Fruit fly (Drosophila melanogaster) whole organism, embryonic: Measurements from ENCODE around the gene Vago.
A peak's percentile ranks its signal among the peaks of the same experiment; 100 is the strongest.

Experiments used
- CG10431 ChIP-seq: fragments of 200-800 bp; sonication (Bioruptor generic); optimal IDR thresholded peaks from 3 replicates; lab custom pipeline; 2018; ENCODE audit warnings: missing biosample characterization, mild to moderate bottlenecking, missing genetic modification characterization
- CG12236 ChIP-seq: fragments of 200-800 bp; sonication (Bioruptor generic); optimal IDR thresholded peaks from 2 replicates; lab custom pipeline; 2016; ENCODE audit warnings: missing biosample characterization, missing genetic modification characterization
- CG12942 ChIP-seq: fragments of 200-800 bp; sonication (Bioruptor generic); optimal IDR thresholded peaks from 3 replicates; lab custom pipeline; 2016; ENCODE audit warnings: missing biosample characterization, missing genetic modification characterization
- CG13123 ChIP-seq: fragments of 200-800 bp; sonication (Bioruptor generic); optimal IDR thresholded peaks from 2 replicates; lab custom pipeline; 2016; ENCODE audit warnings: missing biosample characterization, missing genetic modification characterization
- CG13424 ChIP-seq: fragments of 200-800 bp; sonication (Bioruptor generic); optimal IDR thresholded peaks from 2 replicates; lab custom pipeline; 2019; ENCODE audit warnings: missing biosample characterization, mild to moderate bottlenecking, missing genetic modification characterization, moderate library complexity
- CG13624 ChIP-seq: fragments of 200-800 bp; sonication (Bioruptor generic); optimal IDR thresholded peaks from 2 replicates; lab custom pipeline; 2016; ENCODE audit warnings: missing biosample characterization, missing genetic modification characterization
- CG13894 ChIP-seq: fragments of 200-800 bp; sonication (Bioruptor generic); optimal IDR thresholded peaks from 3 replicates; lab custom pipeline; 2018; ENCODE audit warnings: missing biosample characterization, mild to moderate bottlenecking, missing genetic modification characterization, moderate library complexity
- CG14860 ChIP-seq: fragments of 200-800 bp; sonication (Bioruptor generic); IDR thresholded peaks from 3 replicates; pipeline ENCODE4 v1.3.6; 2022; ENCODE audit warnings: missing biosample characterization, missing genetic modification characterization; ENCODE audit not compliant: partially characterized antibody
- CG1529 ChIP-seq: fragments of 200-800 bp; sonication (Bioruptor generic); optimal IDR thresholded peaks from 3 replicates; lab custom pipeline; 2018; ENCODE audit warnings: missing biosample characterization, missing genetic modification characterization
- CG17829 ChIP-seq: fragments of 200-800 bp; optimal IDR thresholded peaks from 2 replicates; lab custom pipeline; 2019; ENCODE audit warnings: missing biosample characterization, mild to moderate bottlenecking, missing genetic modification characterization, moderate library complexity
- CG2712 ChIP-seq: fragments of 200-800 bp; optimal IDR thresholded peaks from 3 replicates; lab custom pipeline; 2019; ENCODE audit warnings: missing biosample characterization, mild to moderate bottlenecking, missing genetic modification characterization, moderate library complexity
- CG30431 ChIP-seq: fragments of 200-800 bp; sonication (Bioruptor generic); optimal IDR thresholded peaks from 2 replicates; lab custom pipeline; 2017; ENCODE audit warnings: missing biosample characterization, missing genetic modification characterization
- CG32532 ChIP-seq: fragments of 200-800 bp; sonication (Bioruptor generic); IDR thresholded peaks from 2 replicates; pipeline ENCODE4 v1.3.6; 2022; ENCODE audit warnings: missing biosample characterization, missing genetic modification characterization
- CG3995 ChIP-seq: fragments of 200-800 bp; sonication (Bioruptor generic); optimal IDR thresholded peaks from 3 replicates; lab custom pipeline; 2016; ENCODE audit warnings: missing biosample characterization, missing genetic modification characterization
- CG4424 ChIP-seq: fragments of 200-800 bp; sonication (Bioruptor generic); optimal IDR thresholded peaks from 3 replicates; lab custom pipeline; 2016; ENCODE audit warnings: missing biosample characterization, missing genetic modification characterization
- CG4854 ChIP-seq: fragments of 200-800 bp; sonication (Bioruptor generic); optimal IDR thresholded peaks from 2 replicates; lab custom pipeline; 2016; ENCODE audit warnings: missing biosample characterization, missing genetic modification characterization, inconsistent platforms
- CG6854 ChIP-seq: fragments of 200-800 bp; sonication (Bioruptor generic); optimal IDR thresholded peaks from 3 replicates; lab custom pipeline; 2017; ENCODE audit warnings: missing biosample characterization, mild to moderate bottlenecking, missing genetic modification characterization
- CG9876 ChIP-seq: fragments of 200-800 bp; sonication (Bioruptor generic); optimal IDR thresholded peaks from 2 replicates; lab custom pipeline; 2016; ENCODE audit warnings: missing biosample characterization, missing genetic modification characterization
- CoRest ChIP-seq: fragments of 200-800 bp; sonication (Bioruptor generic); optimal IDR thresholded peaks from 3 replicates; lab custom pipeline; 2018; ENCODE audit warnings: missing biosample characterization, mild to moderate bottlenecking, missing genetic modification characterization, moderate library complexity
- Fer3 ChIP-seq: fragments of 200-800 bp; sonication (Bioruptor generic); optimal IDR thresholded peaks from 2 replicates; lab custom pipeline; 2018; ENCODE audit warnings: missing biosample characterization, mild to moderate bottlenecking, missing genetic modification characterization, moderate library complexity
- HLH54F ChIP-seq: fragments of 200-800 bp; sonication (Bioruptor generic); optimal IDR thresholded peaks from 3 replicates; lab custom pipeline; 2016; ENCODE audit warnings: missing biosample characterization, missing genetic modification characterization
- Max ChIP-seq: fragments of 200-800 bp; sonication (Bioruptor generic); optimal IDR thresholded peaks from 2 replicates; lab custom pipeline; 2016; ENCODE audit warnings: missing biosample characterization, mild to moderate bottlenecking, missing genetic modification characterization
- NC2α ChIP-seq: fragments of 200-800 bp; sonication (Bioruptor generic); optimal IDR thresholded peaks from 2 replicates; lab custom pipeline; 2016; ENCODE audit warnings: missing biosample characterization, missing genetic modification characterization
- Ptx1 ChIP-seq: fragments of 200-800 bp; sonication (Bioruptor generic); IDR thresholded peaks from 2 replicates; pipeline ENCODE4 v1.3.6; 2022; ENCODE audit warnings: missing biosample characterization, missing genetic modification characterization
- Six4 ChIP-seq: fragments of 200-800 bp; sonication (Bioruptor generic); optimal IDR thresholded peaks from 2 replicates; lab custom pipeline; 2016; ENCODE audit warnings: missing biosample characterization, missing genetic modification characterization
- Spps ChIP-seq: fragments of 200-800 bp; sonication (Bioruptor generic); optimal IDR thresholded peaks from 2 replicates; lab custom pipeline; 2018; ENCODE audit warnings: missing biosample characterization, mild to moderate bottlenecking, missing genetic modification characterization
- Xbp1 ChIP-seq: fragments of 200-800 bp; sonication (Bioruptor generic); optimal IDR thresholded peaks from 3 replicates; lab custom pipeline; 2016; ENCODE audit warnings: missing biosample characterization, mild to moderate bottlenecking, missing genetic modification characterization
- Xrp1 ChIP-seq: fragments of 200-800 bp; sonication (Bioruptor generic); IDR thresholded peaks from 2 replicates; pipeline ENCODE4 v1.3.6; 2022; ENCODE audit warnings: missing biosample characterization, missing genetic modification characterization
- YL-1 ChIP-seq: fragments of 200-800 bp; sonication (Bioruptor generic); optimal IDR thresholded peaks from 3 replicates; lab custom pipeline; 2017; ENCODE audit warnings: missing biosample characterization, mild to moderate bottlenecking, missing genetic modification characterization
- al ChIP-seq: fragments of 200-800 bp; sonication (Bioruptor generic); IDR thresholded peaks from 2 replicates; pipeline ENCODE4 v1.3.6; 2022; ENCODE audit warnings: missing biosample characterization, missing genetic modification characterization
- az2 ChIP-seq: fragments of 200-800 bp; sonication (Bioruptor generic); optimal IDR thresholded peaks from 3 replicates; lab custom pipeline; 2016; ENCODE audit warnings: missing biosample characterization, missing genetic modification characterization
- bcd ChIP-seq: fragments of 200-800 bp; sonication (Bioruptor generic); optimal IDR thresholded peaks from 2 replicates; lab custom pipeline; 2017; ENCODE audit warnings: missing biosample characterization, mild to moderate bottlenecking, missing genetic modification characterization
- bsh ChIP-seq, 2 experiments: fragments of 200-800 bp; sonication (Bioruptor generic); optimal IDR thresholded peaks; 2 replicates each; lab custom pipeline; 2017 to 2018; ENCODE audit warnings: mild to moderate bottlenecking in 2 of 2, missing biosample characterization in 2 of 2, missing genetic modification characterization in 2 of 2, moderate library complexity in 1 of 2
- ci ChIP-seq: fragments of 200-800 bp; sonication (Bioruptor generic); IDR thresholded peaks from 3 replicates; pipeline ENCODE4 v1.3.6; 2022; ENCODE audit warnings: missing biosample characterization, missing genetic modification characterization
- dan ChIP-seq: fragments of 200-800 bp; sonication (Bioruptor generic); IDR thresholded peaks from 2 replicates; pipeline ENCODE4 v1.3.6; 2022; ENCODE audit warnings: missing biosample characterization, missing genetic modification characterization
- dmrt11E ChIP-seq: fragments of 200-800 bp; sonication (Bioruptor generic); optimal IDR thresholded peaks from 3 replicates; lab custom pipeline; 2018; ENCODE audit warnings: missing biosample characterization, mild to moderate bottlenecking, missing genetic modification characterization, moderate library complexity
- dmrt99B ChIP-seq: fragments of 200-800 bp; sonication (Bioruptor generic); optimal IDR thresholded peaks from 2 replicates; lab custom pipeline; 2018; ENCODE audit warnings: missing biosample characterization, mild to moderate bottlenecking, missing genetic modification characterization, moderate library complexity
- fru ChIP-seq: fragments of >200 bp; optimal IDR thresholded peaks from 2 replicates; lab custom pipeline; 2017
- gcm ChIP-seq: fragments of 200-800 bp; sonication (Bioruptor generic); optimal IDR thresholded peaks from 2 replicates; lab custom pipeline; 2019; ENCODE audit warnings: missing biosample characterization, mild to moderate bottlenecking, missing genetic modification characterization, moderate library complexity
- gem ChIP-seq: fragments of 200-800 bp; sonication (Bioruptor generic); optimal IDR thresholded peaks from 2 replicates; lab custom pipeline; 2019; ENCODE audit warnings: missing biosample characterization, mild to moderate bottlenecking, missing genetic modification characterization, moderate library complexity
- kay ChIP-seq: fragments of 200-800 bp; sonication (Bioruptor generic); optimal IDR thresholded peaks from 2 replicates; lab custom pipeline; 2016; ENCODE audit warnings: missing biosample characterization, missing genetic modification characterization
- lilli ChIP-seq: fragments of 200-800 bp; sonication (Bioruptor generic); optimal IDR thresholded peaks from 3 replicates; lab custom pipeline; 2016; ENCODE audit warnings: missing biosample characterization, missing genetic modification characterization
- maf-S ChIP-seq: fragments of 200-800 bp; sonication (Bioruptor generic); optimal IDR thresholded peaks from 2 replicates; lab custom pipeline; 2016; ENCODE audit warnings: missing biosample characterization, missing genetic modification characterization
- org-1 ChIP-seq: fragments of 200-800 bp; sonication (Bioruptor generic); optimal IDR thresholded peaks from 2 replicates; lab custom pipeline; 2017; ENCODE audit warnings: missing biosample characterization, missing genetic modification characterization
- pb ChIP-seq: fragments of 200-800 bp; sonication (Bioruptor generic); optimal IDR thresholded peaks from 3 replicates; lab custom pipeline; 2016; ENCODE audit warnings: missing biosample characterization, missing genetic modification characterization
- ranshi ChIP-seq: fragments of 200-800 bp; sonication (Bioruptor generic); IDR thresholded peaks from 2 replicates; pipeline ENCODE4 v1.3.6; 2022; ENCODE audit warnings: missing biosample characterization, missing genetic modification characterization
- sisA ChIP-seq: fragments of 200-800 bp; sonication (Bioruptor generic); IDR thresholded peaks from 2 replicates; pipeline ENCODE4 v1.3.6; 2022; ENCODE audit warnings: missing biosample characterization, missing genetic modification characterization
- tio ChIP-seq: fragments of 200-800 bp; sonication (Bioruptor generic); optimal IDR thresholded peaks from 2 replicates; lab custom pipeline; 2017; ENCODE audit warnings: missing biosample characterization, missing genetic modification characterization, inconsistent platforms

Vago gene

dm6 chrX:11108148-11108844 is 19.2 kb downstream of the Vago start, which contains the start of gene Hsp60A (continued):
- TF ChIP-seq CG13894 (tag; lab: Kevin White, UChicago) (peak; percentile 56), CG3995 (GFP tag; lab: Kevin White, UChicago) (peak; percentile 19), kay (GFP tag; lab: Kevin White, UChicago) (peak; percentile 15), CG17829 (peak; percentile 58), org-1 (GFP tag; lab: Kevin White, UChicago) (no peak), al (peak; percentile 35; the same call in 1 of the 2 replicates)
- TF ChIP-seq, all 482 proteins: peak for 214

dm6 chrX:11108845-11109450 is 19.9 kb downstream of the Vago start:
- TF ChIP-seq ranshi (GFP tag; lab: Robert Waterston, UW) (0 out of 2 replicates have a peak, but pooled peaks have one; percentile 13), CG32532 (GFP tag; lab: Robert Waterston, UW) (peak; percentile 53; the same call in 1 of the 2 replicates), dan (no peak), CG10431 (GFP tag; lab: Kevin White, UChicago) (no peak), pb (GFP tag; lab: Kevin White, UChicago) (no peak), Spps (tag; lab: Kevin White, UChicago) (no peak), dmrt99B (tag; lab: Kevin White, UChicago) (no peak), lilli (GFP tag; lab: Kevin White, UChicago) (no peak), CG6854 (GFP tag; lab: Kevin White, UChicago) (no peak), Six4 (peak; percentile 25), ci (GFP tag; lab: Robert Waterston, UW) (0 out of 3 replicates have a peak, but pooled peaks have one; percentile 7), az2 (GFP tag; lab: Kevin White, UChicago) (no peak), CG12236 (GFP tag; lab: Kevin White, UChicago) (no peak), bsh (GFP tag; optimal IDR thresholded peaks at IDR 0.05; lab: Kevin White, UChicago) (peak in 1 of 2 experiments; percentile 31), fru (lab: Kevin White, UChicago) (no peak), bcd (no peak), CG9876 (GFP tag; lab: Kevin White, UChicago) (no peak), CG14860 (GFP tag; lab: Robert Waterston, UW) (no peak), CG1529 (GFP tag; lab: Kevin White, UChicago) (no peak), CG4424 (peak; percentile 26), Max (peak; percentile 7), CG4854 (GFP tag; lab: Kevin White, UChicago) (no peak), Ptx1 (GFP tag; lab: Robert Waterston, UW) (peak; percentile 38; the same call in 1 of the 2 replicates), Fer3 (tag; lab: Kevin White, UChicago) (no peak), CG13624 (GFP tag; lab: Kevin White, UChicago) (no peak), maf-S (no peak), NC2α (GFP tag; lab: Kevin White, UChicago) (no peak), dmrt11E (tag; lab: Kevin White, UChicago) (no peak), Xbp1 (GFP tag; lab: Kevin White, UChicago) (peak; percentile 29), CG13123 (GFP tag; lab: Kevin White, UChicago) (no peak), CG12942 (GFP tag; lab: Kevin White, UChicago) (no peak), CoRest (tag; lab: Kevin White, UChicago) (peak; percentile 9), gcm (GFP tag; lab: Kevin White, UChicago) (no peak), sisA (GFP tag; lab: Robert Waterston, UW) (0 out of 2 replicates have a peak, but pooled peaks have one; percentile 20), tio (no peak), CG13424 (peak; percentile 25), YL-1 (GFP tag; lab: Kevin White, UChicago) (peak; percentile 49), CG2712 (tag; lab: Kevin White, UChicago) (no peak), Xrp1 (GFP tag; lab: Robert Waterston, UW) (no peak), CG30431 (GFP tag; lab: Kevin White, UChicago) (no peak), gem (no peak), HLH54F (GFP tag; lab: Kevin White, UChicago) (no peak)
